Fruit fly (Drosophila melanogaster): ENCODE data around the gene eIF1A.

Gene eIF1A

DNA sequence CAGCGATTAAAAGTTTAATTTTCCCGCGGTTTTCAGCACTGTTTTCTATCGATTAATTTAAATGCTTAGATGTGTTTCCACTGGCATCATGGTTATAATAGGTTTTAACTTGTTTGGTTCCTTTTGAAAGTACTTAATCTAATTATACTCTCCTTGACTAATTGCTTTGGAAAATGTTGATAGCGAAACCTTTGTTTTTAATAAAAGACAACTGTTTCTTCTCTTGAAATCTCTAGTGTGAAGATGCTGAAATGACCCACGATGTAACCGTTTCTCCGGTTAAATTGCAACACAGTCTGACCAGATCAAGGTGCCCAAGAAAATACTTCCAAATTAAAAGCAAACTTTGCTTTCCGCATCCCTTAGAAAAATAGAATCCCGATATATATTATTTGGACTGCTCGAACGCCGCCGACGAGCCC lies 24.4 kb downstream of the eIF1A start, which contains the start of gene Dlc90F (continued):
- TF ChIP-seq CG18262 (tag; optimal IDR thresholded peaks at IDR 0.05) (peak; percentile 79), CG14441 (GFP tag; IDR thresholded peaks at IDR 0.05) (peak; percentile 81), CG17802 (tag; optimal IDR thresholded peaks at IDR 0.05) (peak; percentile 85), zen (tag; optimal IDR thresholded peaks at IDR 0.05) (peak; percentile 46), kay (GFP tag; optimal IDR thresholded peaks at IDR 0.05) (peak; percentile 88), Kr (GFP tag; optimal IDR thresholded peaks at IDR 0.05) (no peak), knrl (GFP tag; IDR thresholded peaks at IDR 0.05; ENCODE audit: partially characterized antibody) (peak; percentile 74), CG8944 (GFP tag; optimal IDR thresholded peaks at IDR 0.05) (peak; percentile 63), CG3995 (GFP tag; optimal IDR thresholded peaks at IDR 0.05) (peak; percentile 65), kah (GFP tag; optimal IDR thresholded peaks at IDR 0.05) (no peak), CG10543 (GFP tag; optimal IDR thresholded peaks at IDR 0.05) (peak; percentile 50), bcd (GFP tag; optimal IDR thresholded peaks at IDR 0.05) (peak; percentile 75), CG5953 (GFP tag; IDR thresholded peaks at IDR 0.05) (peak; percentile 61; the same call in 1 of the 2 replicates), ttk (GFP tag; IDR thresholded peaks at IDR 0.05) (peak; percentile 80), CG14014 (GFP tag; IDR thresholded peaks at IDR 0.05) (peak; percentile 80), Pdp1 (GFP tag; optimal IDR thresholded peaks at IDR 0.05) (peak; percentile 78 to 81), H2.0 (GFP tag; IDR thresholded peaks at IDR 0.05) (peak; percentile 79), CG14050 (GFP tag; IDR thresholded peaks at IDR 0.05) (peak; percentile 40; the same call in 1 of the 3 replicates), bbx (GFP tag; IDR thresholded peaks at IDR 0.05; ENCODE audit: partially characterized antibody) (peak; percentile 9; the same call in 1 of the 2 replicates), CG14667 (GFP tag; IDR thresholded peaks at IDR 0.05) (peak; percentile 77), mirr (GFP tag; optimal IDR thresholded peaks at IDR 0.05) (no peak), CG6791 (GFP tag; IDR thresholded peaks at IDR 0.05; ENCODE audit: partially characterized antibody) (no peak), bsh (GFP tag; optimal IDR thresholded peaks at IDR 0.05) (peak in 1 of 2 experiments; percentile 72), sens-2 (GFP tag; IDR thresholded peaks at IDR 0.05) (peak; percentile 53), bowl (GFP tag; IDR thresholded peaks at IDR 0.05) (no peak), pita (GFP tag; optimal IDR thresholded peaks at IDR 0.05) (no peak), Ptx1 (GFP tag; IDR thresholded peaks at IDR 0.05) (peak; percentile 90), CG9932 (GFP tag; IDR thresholded peaks at IDR 0.05) (peak; percentile 88), CG10321 (GFP tag; IDR thresholded peaks at IDR 0.05) (peak; percentile 23; the same call in 1 of the 2 replicates), CG32767 (GFP tag; IDR thresholded peaks at IDR 0.05) (0 out of 2 replicates have a peak, but pooled peaks have one; percentile 15), CG12942 (GFP tag; optimal IDR thresholded peaks at IDR 0.05) (peak; percentile 69), sob (GFP tag; IDR thresholded peaks at IDR 0.05) (peak; percentile 82; the same call in 1 of the 2 replicates), B-H2 (GFP tag; optimal IDR thresholded peaks at IDR 0.05) (peak; percentile 67), CG6813 (GFP tag; optimal IDR thresholded peaks at IDR 0.05) (no peak), grn (GFP tag; optimal IDR thresholded peaks at IDR 0.05) (no peak), Hmx (GFP tag; optimal IDR thresholded peaks at IDR 0.05) (peak; percentile 24), Neu2 (GFP tag; optimal IDR thresholded peaks at IDR 0.05; ENCODE audit: borderline replicate concordance) (no peak), CG17568 (GFP tag; optimal IDR thresholded peaks at IDR 0.05) (no peak), p53 (GFP tag; optimal IDR thresholded peaks at IDR 0.05) (peak; percentile 68), CG6654 (GFP tag; optimal IDR thresholded peaks at IDR 0.05) (peak; percentile 13), Jarid2 (GFP tag; optimal IDR thresholded peaks at IDR 0.05) (no peak), CG14860 (GFP tag; IDR thresholded peaks at IDR 0.05; ENCODE audit: partially characterized antibody) (no peak), dpn (GFP tag; optimal IDR thresholded peaks at IDR 0.05) (peak; percentile 76 to 85), Dip3 (GFP tag; optimal IDR thresholded peaks at IDR 0.05) (peak; percentile 80), crol (GFP tag; IDR thresholded peaks at IDR 0.05) (no peak), CG13894 (tag; optimal IDR thresholded peaks at IDR 0.05) (peak; percentile 60), CG10274 (GFP tag; optimal IDR thresholded peaks at IDR 0.05) (no peak), bab2 (GFP tag; optimal IDR thresholded peaks at IDR 0.05) (peak; percentile 85), fru (optimal IDR thresholded peaks at IDR 0.05) (no peak), CG16813 (GFP tag; IDR thresholded peaks at IDR 0.05; ENCODE audit: partially characterized antibody) (peak; percentile 49)
